Fruit fly (Drosophila melanogaster) whole organism, embryonic: ENCODE results near the gene CG32052.

ENCODE experiments used
- Ada2b ChIP-seq: fragments of 200-800 bp; sonication (Bioruptor generic); IDR thresholded peaks from 2 replicates; pipeline ENCODE4 v1.3.6; 2022; ENCODE audit warnings: missing biosample characterization, missing genetic modification characterization
- BEAF-32 ChIP-seq: fragments of 200-800 bp; sonication (Bioruptor generic); optimal IDR thresholded peaks from 3 replicates; lab custom pipeline; 2017; ENCODE audit warnings: missing biosample characterization, missing genetic modification characterization, mild to moderate bottlenecking, moderate library complexity, missing genetic modification reagents
- CG11504 ChIP-seq: fragments of 200-800 bp; sonication (Bioruptor generic); optimal IDR thresholded peaks from 3 replicates; lab custom pipeline; 2019; ENCODE audit warnings: missing biosample characterization, mild to moderate bottlenecking, missing genetic modification characterization, moderate library complexity
- CG12104 ChIP-seq: fragments of 200-800 bp; sonication (Bioruptor generic); optimal IDR thresholded peaks from 3 replicates; lab custom pipeline; 2016; ENCODE audit warnings: missing biosample characterization, missing genetic modification characterization
- CG12659 ChIP-seq: fragments of 200-800 bp; sonication (Bioruptor generic); optimal IDR thresholded peaks from 3 replicates; lab custom pipeline; 2017; ENCODE audit warnings: mild to moderate bottlenecking, missing biosample characterization, missing genetic modification reagents, missing genetic modification characterization
- CG13624 ChIP-seq: fragments of 200-800 bp; sonication (Bioruptor generic); optimal IDR thresholded peaks from 2 replicates; lab custom pipeline; 2016; ENCODE audit warnings: missing biosample characterization, missing genetic modification characterization
- CG15514 ChIP-seq: fragments of 200-800 bp; sonication (Bioruptor generic); optimal IDR thresholded peaks from 3 replicates; lab custom pipeline; 2017; ENCODE audit warnings: missing biosample characterization, missing genetic modification characterization, mild to moderate bottlenecking, moderate library complexity, missing genetic modification reagents
- CG15601 ChIP-seq: fragments of 200-800 bp; sonication (Bioruptor generic); optimal IDR thresholded peaks from 3 replicates; lab custom pipeline; 2019; ENCODE audit warnings: missing biosample characterization, mild to moderate bottlenecking, missing genetic modification characterization, moderate library complexity
- CG17802 ChIP-seq: fragments of 200-800 bp; sonication (Bioruptor generic); optimal IDR thresholded peaks from 2 replicates; lab custom pipeline; 2018; ENCODE audit warnings: missing biosample characterization, mild to moderate bottlenecking, missing genetic modification characterization, moderate library complexity
- CG18764 ChIP-seq: fragments of 200-800 bp; sonication (Bioruptor generic); optimal IDR thresholded peaks from 3 replicates; lab custom pipeline; 2016; ENCODE audit warnings: missing biosample characterization, missing genetic modification characterization
- CG2120 ChIP-seq: fragments of 200-800 bp; sonication (Bioruptor generic); optimal IDR thresholded peaks from 3 replicates; lab custom pipeline; 2016; ENCODE audit warnings: missing biosample characterization, missing genetic modification characterization
- CG31224 ChIP-seq: fragments of 200-800 bp; sonication (Bioruptor generic); IDR thresholded peaks from 2 replicates; pipeline ENCODE4 v1.3.6; 2022; ENCODE audit warnings: missing biosample characterization, missing genetic modification characterization
- CG31388 ChIP-seq: fragments of 200-800 bp; sonication (Bioruptor generic); optimal IDR thresholded peaks from 2 replicates; lab custom pipeline; 2016; ENCODE audit warnings: missing biosample characterization, missing genetic modification characterization
- CG33213 ChIP-seq: fragments of 200-800 bp; sonication (Bioruptor generic); optimal IDR thresholded peaks from 3 replicates; lab custom pipeline; 2016; ENCODE audit warnings: missing biosample characterization, missing genetic modification characterization
- CG33557 ChIP-seq: fragments of 200-800 bp; sonication (Bioruptor generic); optimal IDR thresholded peaks from 2 replicates; lab custom pipeline; 2019; ENCODE audit warnings: missing biosample characterization, mild to moderate bottlenecking, missing genetic modification characterization, moderate library complexity
- CG42726 ChIP-seq: fragments of 200-800 bp; sonication (Bioruptor generic); IDR thresholded peaks from 2 replicates; pipeline ENCODE4 v1.3.6; 2022; ENCODE audit warnings: missing biosample characterization, missing genetic modification characterization; ENCODE audit not compliant: partially characterized antibody
- CG4617 ChIP-seq: fragments of 200-800 bp; sonication (Bioruptor generic); optimal IDR thresholded peaks from 3 replicates; lab custom pipeline; 2016; ENCODE audit warnings: missing biosample characterization, missing genetic modification characterization, borderline replicate concordance
- CG6175 ChIP-seq: fragments of 200-800 bp; sonication (Bioruptor generic); IDR thresholded peaks from 3 replicates; pipeline ENCODE4 v1.3.6; 2022; ENCODE audit warnings: missing biosample characterization, missing genetic modification characterization
- CG6791 ChIP-seq: fragments of 200-800 bp; sonication (Bioruptor generic); IDR thresholded peaks from 3 replicates; pipeline ENCODE4 v1.3.6; 2022; ENCODE audit warnings: missing biosample characterization, missing genetic modification characterization; ENCODE audit not compliant: partially characterized antibody
- CG7271 ChIP-seq: fragments of 200-800 bp; sonication (Bioruptor generic); optimal IDR thresholded peaks from 2 replicates; lab custom pipeline; 2018; ENCODE audit warnings: missing biosample characterization, mild to moderate bottlenecking, missing genetic modification characterization, moderate library complexity
- CG8924 ChIP-seq: fragments of 200-800 bp; optimal IDR thresholded peaks from 3 replicates; lab custom pipeline; 2019; ENCODE audit warnings: missing biosample characterization, mild to moderate bottlenecking, missing genetic modification characterization, moderate library complexity
- CG9817 ChIP-seq: fragments of 200-800 bp; sonication (Bioruptor generic); optimal IDR thresholded peaks from 2 replicates; lab custom pipeline; 2018; ENCODE audit warnings: missing biosample characterization, mild to moderate bottlenecking, missing genetic modification characterization, moderate library complexity
- CoRest ChIP-seq: fragments of 200-800 bp; sonication (Bioruptor generic); optimal IDR thresholded peaks from 3 replicates; lab custom pipeline; 2018; ENCODE audit warnings: missing biosample characterization, mild to moderate bottlenecking, missing genetic modification characterization, moderate library complexity
- Dek ChIP-seq: fragments of 200-800 bp; sonication (Bioruptor generic); optimal IDR thresholded peaks from 3 replicates; lab custom pipeline; 2019; ENCODE audit warnings: missing biosample characterization, mild to moderate bottlenecking, missing genetic modification characterization, moderate library complexity
- Doc3 ChIP-seq: fragments of 200-800 bp; sonication (Bioruptor generic); IDR thresholded peaks from 3 replicates; pipeline ENCODE4 v1.3.6; 2022; ENCODE audit warnings: missing biosample characterization, missing genetic modification characterization; ENCODE audit not compliant: partially characterized antibody
- Dp ChIP-seq: fragments of 200-800 bp; sonication (Bioruptor generic); optimal IDR thresholded peaks from 2 replicates; lab custom pipeline; 2018; ENCODE audit warnings: missing biosample characterization, mild to moderate bottlenecking, missing genetic modification characterization, moderate library complexity
- HmgD ChIP-seq: fragments of 200-800 bp; sonication (Bioruptor generic); optimal IDR thresholded peaks from 3 replicates; lab custom pipeline; 2016; ENCODE audit warnings: missing biosample characterization, missing genetic modification characterization
- Hr78 ChIP-seq, 2 experiments: fragments of 200-800 bp in 1 of 2; fragments of >200 bp in 1 of 2; sonication (Bioruptor generic) in 1 of 2; optimal IDR thresholded peaks; 2 replicates each; lab custom pipeline; 2017 to 2019; ENCODE audit warnings: missing biosample characterization in 2 of 2, missing genetic modification characterization in 2 of 2, mild to moderate bottlenecking in 1 of 2, moderate library complexity in 1 of 2
- Mad ChIP-seq: fragments of 200-800 bp; sonication (Bioruptor generic); optimal IDR thresholded peaks from 2 replicates; lab custom pipeline; 2016; ENCODE audit warnings: missing biosample characterization, missing genetic modification characterization
- Myb ChIP-seq: fragments of 200-800 bp; sonication (Bioruptor generic); optimal IDR thresholded peaks from 2 replicates; lab custom pipeline; 2016; ENCODE audit warnings: missing biosample characterization, missing genetic modification characterization
- Opbp ChIP-seq: fragments of 200-800 bp; sonication (Bioruptor generic); IDR thresholded peaks from 3 replicates; pipeline ENCODE4 v1.3.6; 2022; ENCODE audit warnings: missing biosample characterization, missing genetic modification characterization; ENCODE audit not compliant: partially characterized antibody
- Rfx ChIP-seq: fragments of 200-800 bp; sonication (Bioruptor generic); IDR thresholded peaks from 2 replicates; pipeline ENCODE4 v1.3.6; 2022; ENCODE audit warnings: missing biosample characterization, missing genetic modification characterization
- bbx ChIP-seq: fragments of 200-800 bp; sonication (Bioruptor generic); IDR thresholded peaks from 2 replicates; pipeline ENCODE4 v1.3.6; 2022; ENCODE audit warnings: missing biosample characterization, missing genetic modification characterization; ENCODE audit not compliant: partially characterized antibody
- bcd ChIP-seq: fragments of 200-800 bp; sonication (Bioruptor generic); optimal IDR thresholded peaks from 2 replicates; lab custom pipeline; 2017; ENCODE audit warnings: missing biosample characterization, mild to moderate bottlenecking, missing genetic modification characterization
- dpn ChIP-seq, 2 experiments: fragments of 200-800 bp; sonication (Bioruptor generic); optimal IDR thresholded peaks; 3 replicates each; lab custom pipeline; 2016; ENCODE audit warnings: missing biosample characterization in 2 of 2, missing genetic modification characterization in 2 of 2
- grau ChIP-seq: fragments of 200-800 bp; optimal IDR thresholded peaks from 3 replicates; lab custom pipeline; 2019; ENCODE audit warnings: missing biosample characterization, mild to moderate bottlenecking, missing genetic modification characterization, moderate library complexity
- gro ChIP-seq: fragments of 200-800 bp; sonication (Bioruptor generic); optimal IDR thresholded peaks from 2 replicates; lab custom pipeline; 2016; ENCODE audit warnings: missing biosample characterization, missing genetic modification characterization
- inv ChIP-seq: fragments of 200-800 bp; sonication (Bioruptor generic); IDR thresholded peaks from 2 replicates; pipeline ENCODE4 v1.3.6; 2022; ENCODE audit warnings: missing biosample characterization, missing genetic modification characterization; ENCODE audit not compliant: partially characterized antibody
- jigr1 ChIP-seq: fragments of 200-800 bp; sonication (Bioruptor generic); IDR thresholded peaks from 3 replicates; pipeline ENCODE4 v1.3.6; 2022; ENCODE audit warnings: missing biosample characterization, missing genetic modification characterization
- knrl ChIP-seq: fragments of 200-800 bp; sonication (Bioruptor generic); IDR thresholded peaks from 3 replicates; pipeline ENCODE4 v1.3.6; 2022; ENCODE audit warnings: missing biosample characterization, missing genetic modification characterization; ENCODE audit not compliant: partially characterized antibody
- lab ChIP-seq: fragments of 200-800 bp; sonication (Bioruptor generic); optimal IDR thresholded peaks from 3 replicates; lab custom pipeline; 2017; ENCODE audit warnings: missing biosample characterization, missing genetic modification characterization, mild to moderate bottlenecking, moderate library complexity, missing genetic modification reagents
- mam ChIP-seq: fragments of 200-800 bp; sonication (Bioruptor generic); optimal IDR thresholded peaks from 3 replicates; lab custom pipeline; 2016; ENCODE audit warnings: missing biosample characterization, missing genetic modification characterization
- pb ChIP-seq: fragments of 200-800 bp; sonication (Bioruptor generic); optimal IDR thresholded peaks from 3 replicates; lab custom pipeline; 2016; ENCODE audit warnings: missing biosample characterization, missing genetic modification characterization
- sd ChIP-seq: fragments of 200-800 bp; sonication (Bioruptor generic); optimal IDR thresholded peaks from 3 replicates; lab custom pipeline; 2018; ENCODE audit warnings: missing biosample characterization, mild to moderate bottlenecking, missing genetic modification characterization, moderate library complexity
- sima ChIP-seq: fragments of 200-800 bp; sonication (Bioruptor generic); optimal IDR thresholded peaks from 2 replicates; lab custom pipeline; 2016; ENCODE audit warnings: missing biosample characterization, missing genetic modification characterization
- stwl ChIP-seq: fragments of 200-800 bp; sonication (Bioruptor generic); optimal IDR thresholded peaks from 3 replicates; lab custom pipeline; 2018; ENCODE audit warnings: missing biosample characterization, mild to moderate bottlenecking, missing genetic modification characterization, moderate library complexity
- vvl ChIP-seq: fragments of 200-800 bp; sonication (Bioruptor generic); IDR thresholded peaks from 2 replicates; pipeline ENCODE4 v1.3.6; 2022; ENCODE audit warnings: missing biosample characterization, missing genetic modification characterization
- zfh2 ChIP-seq: fragments of 200-800 bp; sonication (Bioruptor generic); optimal IDR thresholded peaks from 2 replicates; lab custom pipeline; 2016; ENCODE audit warnings: missing biosample characterization, missing genetic modification characterization

CG32052 gene

DNA sequence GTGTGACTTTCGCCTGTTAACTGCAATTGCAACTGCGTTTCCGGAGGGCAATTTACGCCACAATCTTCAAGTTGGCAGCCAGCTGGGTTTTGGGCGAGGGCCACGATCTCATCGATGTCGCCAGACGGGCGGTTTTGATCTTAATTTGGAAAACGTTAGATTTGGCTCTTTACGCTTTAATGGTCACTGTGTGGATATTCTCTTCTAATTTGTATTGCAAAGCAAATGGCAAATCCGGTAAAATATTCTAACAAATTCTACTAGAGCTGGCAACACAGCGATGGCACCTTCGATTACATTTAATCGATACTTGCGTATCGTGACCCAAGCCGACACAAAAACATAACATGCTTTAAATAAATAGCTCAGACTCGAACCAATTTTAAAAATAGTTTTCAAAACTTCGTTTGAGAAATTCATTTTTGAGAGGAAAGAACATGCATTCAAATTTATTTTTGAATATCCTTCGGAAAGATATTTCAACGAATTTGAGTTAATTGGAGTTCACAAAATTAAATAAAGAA lies 49.7 kb downstream of the CG32052 start, which contains the start of gene I-2 (continued):
- no peak for TF ChIP-seq sima (GFP tag; lab: Kevin White, UChicago)
- peak; percentile 10 for TF ChIP-seq CG8924 (tag; lab: Kevin White, UChicago)
- no peak for TF ChIP-seq bcd (GFP tag; lab: Kevin White, UChicago)
- TF ChIP-seq CG15601 (tag; lab: Kevin White, UChicago): peak; percentile 44
- TF ChIP-seq CG4617 (GFP tag; lab: Kevin White, UChicago): peak; percentile 75
- no peak for TF ChIP-seq CG9817 (tag; lab: Kevin White, UChicago)
- TF ChIP-seq CG33213 (GFP tag; lab: Kevin White, UChicago): no peak
- TF ChIP-seq CG12659 (GFP tag; lab: Kevin White, UChicago): peak; percentile 61
- peak; percentile 55 for TF ChIP-seq sd (tag; lab: Kevin White, UChicago)
- no peak for TF ChIP-seq Mad (GFP tag; lab: Kevin White, UChicago)
- peak; percentile 88 for TF ChIP-seq CG6791
- peak; percentile 45 for TF ChIP-seq CG11504 (tag; lab: Kevin White, UChicago)
- TF ChIP-seq CG33557 (GFP tag; lab: Kevin White, UChicago): no peak
- TF ChIP-seq inv: peak; percentile 63
- TF ChIP-seq Opbp (GFP tag; lab: Robert Waterston, UW): peak; percentile 84
- peak; percentile 28 for TF ChIP-seq Dp (GFP tag; lab: Kevin White, UChicago)
- TF ChIP-seq dpn (GFP tag; optimal IDR thresholded peaks at IDR 0.05; lab: Kevin White, UChicago): peak in 1 of 2 experiments; percentile 25
- peak; percentile 54 for TF ChIP-seq CG2120 (GFP tag; lab: Kevin White, UChicago)
- TF ChIP-seq CG7271 (tag; lab: Kevin White, UChicago): no peak
- TF ChIP-seq CG18764 (GFP tag; lab: Kevin White, UChicago): no peak
- TF ChIP-seq CG17802 (tag; lab: Kevin White, UChicago): no peak
- TF ChIP-seq grau (tag; lab: Kevin White, UChicago): peak; percentile 34
- peak; percentile 30; the same call in 1 of the 3 replicates for TF ChIP-seq jigr1
- peak; percentile 49 for TF ChIP-seq Myb
- TF ChIP-seq CG13624 (GFP tag; lab: Kevin White, UChicago): no peak
- TF ChIP-seq lab (GFP tag; lab: Kevin White, UChicago): no peak
- no peak for TF ChIP-seq zfh2 (GFP tag; lab: Kevin White, UChicago)
- TF ChIP-seq vvl (GFP tag; lab: Robert Waterston, UW): peak; percentile 29; the same call in 1 of the 2 replicates
- peak; percentile 10 for TF ChIP-seq Dek (tag; lab: Kevin White, UChicago)
- peak in 1 of 2 experiments; percentile 13 for TF ChIP-seq Hr78 (GFP tag; optimal IDR thresholded peaks at IDR 0.05; lab: Kevin White, UChicago)
- TF ChIP-seq Doc3 (GFP tag; lab: Robert Waterston, UW): peak; percentile 80
- TF ChIP-seq HmgD (GFP tag; lab: Kevin White, UChicago): peak; percentile 45
- no peak for TF ChIP-seq pb (GFP tag; lab: Kevin White, UChicago)
- TF ChIP-seq gro (GFP tag; lab: Kevin White, UChicago): peak; percentile 61
- no peak for TF ChIP-seq CG31224 (GFP tag; lab: Robert Waterston, UW)
- peak; percentile 32; the same call in 1 of the 2 replicates for TF ChIP-seq Rfx (GFP tag; lab: Robert Waterston, UW)
- TF ChIP-seq CG12104 (GFP tag; lab: Kevin White, UChicago): no peak
- peak; percentile 88 for TF ChIP-seq knrl (GFP tag; lab: Robert Waterston, UW)
- TF ChIP-seq mam (GFP tag; lab: Kevin White, UChicago): no peak
- no peak for TF ChIP-seq Ada2b (GFP tag; lab: Robert Waterston, UW)
- peak; percentile 70 for TF ChIP-seq stwl (tag; lab: Kevin White, UChicago)
- TF ChIP-seq BEAF-32 (GFP tag; lab: Kevin White, UChicago): peak; percentile 84
- peak; percentile 79 for TF ChIP-seq CG42726
- no peak for TF ChIP-seq CG6175
- TF ChIP-seq CG15514: peak; percentile 60
- no peak for TF ChIP-seq CG31388
- peak; percentile 86 for TF ChIP-seq bbx (GFP tag; lab: Robert Waterston, UW)
- peak; percentile 34 for TF ChIP-seq CoRest (tag; lab: Kevin White, UChicago)
